Worm (Caenorhabditis elegans) whole organism, L4 larva: ENCODE data around the gene Y66A7A.7.

Experiments
- F44E2.7 ChIP-seq: fragments of 200-800 bp; sonication (Bioruptor generic); IDR thresholded peaks from 2 replicates; pipeline ENCODE4 v2.1.2; 2022; ENCODE audit warnings: missing genetic modification characterization, missing compliant biosample characterization
- F49E8.2 ChIP-seq: sonication (generic microtip); optimal IDR thresholded peaks from 2 replicates; lab custom pipeline; 2016; ENCODE audit warnings: missing compliant biosample characterization, mild to moderate bottlenecking, missing genetic modification characterization, borderline replicate concordance
- T20F7.1 ChIP-seq: fragments of 200-800 bp; sonication (Bioruptor generic); optimal IDR thresholded peaks from 2 replicates; lab custom pipeline; 2018; ENCODE audit warnings: mild to moderate bottlenecking, missing genetic modification characterization, missing compliant biosample characterization
- T26A8.4 ChIP-seq: fragments of 200-800 bp; sonication (Bioruptor generic); IDR thresholded peaks from 2 replicates; pipeline ENCODE4 v1.3.6; 2022; ENCODE audit warnings: missing genetic modification characterization, missing compliant biosample characterization
- Y48G9A.11 ChIP-seq: fragments of 200-800 bp; sonication (Bioruptor generic); IDR thresholded peaks from 2 replicates; pipeline ENCODE4 v1.3.6; 2022; ENCODE audit warnings: missing genetic modification reagents, missing genetic modification characterization, missing compliant biosample characterization
- aha-1 ChIP-seq: fragments of 150-350 bp; peaks from one replicate; lab custom pipeline; 2014; ENCODE audit warnings: missing biosample characterization, missing genetic modification characterization
- ama-1 ChIP-seq: fragments of 150-350 bp; optimal IDR thresholded peaks from 2 replicates; lab custom pipeline; 2014; ENCODE audit warnings: inconsistent platforms, mixed read lengths
- ceh-20 ChIP-seq: fragments of 200-800 bp; sonication (Bioruptor generic); IDR thresholded peaks from 2 replicates; pipeline ENCODE4 v1.3.6; 2022; ENCODE audit warnings: missing genetic modification reagents, missing genetic modification characterization, missing compliant biosample characterization
- ceh-28 ChIP-seq: fragments of 150-350 bp; optimal IDR thresholded peaks from 2 replicates; lab custom pipeline; 2014; ENCODE audit warnings: missing biosample characterization, missing genetic modification reagents, missing genetic modification characterization
- ceh-32 ChIP-seq: sonication (generic microtip); optimal IDR thresholded peaks from 2 replicates; lab custom pipeline; 2016; ENCODE audit warnings: mild to moderate bottlenecking, missing genetic modification characterization, missing compliant biosample characterization; ENCODE audit not compliant: poor library complexity
- ctbp-1 ChIP-seq: fragments of 200-800 bp; sonication (Bioruptor generic); IDR thresholded peaks from 2 replicates; pipeline ENCODE4 v1.3.6; 2022; ENCODE audit warnings: missing genetic modification reagents, missing genetic modification characterization, missing compliant biosample characterization
- daf-16 ChIP-seq, 3 experiments: sonication (generic microtip); optimal IDR thresholded peaks; 2 replicates each; lab custom pipeline; 2016 to 2017; ENCODE audit warnings: missing genetic modification characterization in 3 of 3, missing genetic modification reagents in 3 of 3, mild to moderate bottlenecking in 2 of 3, missing compliant biosample characterization in 2 of 3, missing biosample characterization in 1 of 3, moderate library complexity in 1 of 3
- dmd-6 ChIP-seq: fragments of 200-800 bp; sonication (Bioruptor generic); IDR thresholded peaks from 2 replicates; pipeline ENCODE4 v1.3.6; 2022; ENCODE audit warnings: missing genetic modification reagents, missing genetic modification characterization, missing compliant biosample characterization
- dmd-8 ChIP-seq: fragments of 200-800 bp; sonication (Bioruptor generic); IDR thresholded peaks from 2 replicates; pipeline ENCODE4 v1.3.6; 2022; ENCODE audit warnings: missing genetic modification characterization, missing compliant biosample characterization
- dmd-9 ChIP-seq: fragments of 200-800 bp; sonication (Bioruptor generic); IDR thresholded peaks from 2 replicates; pipeline ENCODE4 v1.3.6; 2022; ENCODE audit warnings: missing genetic modification reagents, missing genetic modification characterization, missing compliant biosample characterization
- dpl-1 ChIP-seq: fragments of 150-350 bp; optimal IDR thresholded peaks from 2 replicates; lab custom pipeline; 2014; ENCODE audit warnings: missing biosample characterization, missing genetic modification reagents, missing genetic modification characterization
- dve-1 ChIP-seq: sonication (generic microtip); optimal IDR thresholded peaks from 2 replicates; lab custom pipeline; 2017; ENCODE audit warnings: antibody characterized with exemption, mild to moderate bottlenecking, missing genetic modification characterization, missing compliant biosample characterization; ENCODE audit not compliant: insufficient read depth
- egl-43 ChIP-seq: fragments of 200-800 bp; sonication (Bioruptor generic); IDR thresholded peaks from 2 replicates; pipeline ENCODE4 v1.3.6; 2022; ENCODE audit warnings: missing genetic modification reagents, missing genetic modification characterization, missing compliant biosample characterization
- hif-1 ChIP-seq, 2 experiments: sonication (generic microtip); optimal IDR thresholded peaks; 2 replicates each; lab custom pipeline; 2016 to 2017; ENCODE audit warnings: missing compliant biosample characterization in 2 of 2, missing genetic modification characterization in 2 of 2, missing genetic modification reagents in 2 of 2, missing genotype in 2 of 2, mild to moderate bottlenecking in 1 of 2
- lim-7 ChIP-seq: fragments of 200-800 bp; sonication (Bioruptor generic); IDR thresholded peaks from 2 replicates; pipeline ENCODE4 v1.3.6; 2022; ENCODE audit warnings: missing genetic modification characterization, missing compliant biosample characterization
- lin-29 ChIP-seq: fragments of 200-800 bp; sonication (Bioruptor generic); IDR thresholded peaks from 2 replicates; pipeline ENCODE4 v1.3.6; 2022; ENCODE audit warnings: missing genetic modification reagents, missing genetic modification characterization, missing compliant biosample characterization
- lin-38 ChIP-seq: fragments of 200-800 bp; sonication (Bioruptor generic); IDR thresholded peaks from 2 replicates; pipeline ENCODE4 v1.3.6; 2022; ENCODE audit warnings: missing genetic modification reagents, missing genetic modification characterization, missing compliant biosample characterization
- lir-3 ChIP-seq: sonication (generic microtip); optimal IDR thresholded peaks from 2 replicates; lab custom pipeline; 2016; ENCODE audit warnings: mild to moderate bottlenecking, missing genetic modification characterization, missing compliant biosample characterization
- lsy-2 ChIP-seq, 2 experiments: fragments of 150-350 bp in 1 of 2; sonication (generic microtip) in 1 of 2; optimal IDR thresholded peaks; 2 replicates each; lab custom pipeline; 2014 to 2017; ENCODE audit warnings: missing biosample characterization in 2 of 2, missing genetic modification characterization in 2 of 2
- mep-1 ChIP-seq: fragments of 150-350 bp; sonication (generic microtip); optimal IDR thresholded peaks from 3 replicates; lab custom pipeline; 2014; ENCODE audit warnings: missing biosample characterization, missing genetic modification characterization
- mes-2 ChIP-seq: sonication (generic microtip); optimal IDR thresholded peaks from 2 replicates; lab custom pipeline; 2016; ENCODE audit warnings: missing genotype, mild to moderate bottlenecking, missing genetic modification characterization, missing compliant biosample characterization; ENCODE audit not compliant: poor library complexity, severe bottlenecking
- nhr-10 ChIP-seq: fragments of 150-350 bp; optimal IDR thresholded peaks from 2 replicates; lab custom pipeline; 2014; ENCODE audit warnings: missing biosample characterization, missing genetic modification characterization
- nhr-102 ChIP-seq: sonication (generic microtip); optimal IDR thresholded peaks from 2 replicates; lab custom pipeline; 2016; ENCODE audit warnings: mild to moderate bottlenecking, missing genetic modification characterization, moderate library complexity, missing compliant biosample characterization
- nhr-76 ChIP-seq: fragments of 150-350 bp; optimal IDR thresholded peaks from 2 replicates; lab custom pipeline; 2014; ENCODE audit warnings: missing biosample characterization, missing genetic modification characterization
- set-16 ChIP-seq: fragments of 200-800 bp; sonication (Bioruptor generic); IDR thresholded peaks from 2 replicates; pipeline ENCODE4 v1.3.6; 2022; ENCODE audit warnings: missing genetic modification reagents, missing genetic modification characterization, missing compliant biosample characterization
- snpc-1.2 ChIP-seq: fragments of 200-800 bp; sonication (Bioruptor generic); IDR thresholded peaks from 2 replicates; pipeline ENCODE4 v1.3.6; 2022; ENCODE audit warnings: missing genetic modification reagents, missing genetic modification characterization, missing compliant biosample characterization
- spr-1 ChIP-seq: sonication (generic microtip); optimal IDR thresholded peaks from 2 replicates; lab custom pipeline; 2016; ENCODE audit warnings: mild to moderate bottlenecking, missing genetic modification characterization, missing compliant biosample characterization
- unc-130 ChIP-seq: sonication (generic microtip); optimal IDR thresholded peaks from 2 replicates; lab custom pipeline; 2016; ENCODE audit warnings: missing genetic modification reagents, missing genetic modification characterization, missing compliant biosample characterization
- zip-11 ChIP-seq: fragments of 200-800 bp; sonication (Bioruptor generic); IDR thresholded peaks from 2 replicates; pipeline ENCODE4 v1.3.6; 2022; ENCODE audit warnings: missing genetic modification characterization, missing compliant biosample characterization
- zip-2 ChIP-seq: fragments of 150-350 bp; optimal IDR thresholded peaks from 2 replicates; lab custom pipeline; 2014; ENCODE audit warnings: missing biosample characterization, missing genetic modification characterization
- ztf-11 ChIP-seq: fragments of 150-350 bp; optimal IDR thresholded peaks from 2 replicates; lab custom pipeline; 2014; ENCODE audit warnings: missing biosample characterization, missing genetic modification characterization

Gene Y66A7A.7

DNA sequence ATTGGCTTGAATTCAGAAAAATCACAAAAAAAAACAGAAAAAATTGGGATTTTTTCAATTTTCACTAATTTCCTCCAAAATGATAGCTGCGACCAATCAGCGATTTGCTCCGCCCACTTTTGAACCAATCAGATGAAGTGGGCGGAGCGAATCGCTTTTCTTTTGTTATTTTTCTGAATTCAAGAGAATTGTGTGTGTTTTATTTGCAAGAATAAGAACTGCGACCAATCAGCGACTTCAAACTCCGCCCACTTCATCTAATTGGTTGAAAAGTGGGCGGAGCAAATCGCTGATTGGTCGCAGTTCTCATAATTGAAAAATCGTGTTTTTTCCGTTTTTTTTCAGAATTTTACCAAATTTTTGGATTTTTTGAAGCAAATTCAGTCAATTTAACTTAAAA, 46.7 kb downstream of the Y66A7A.7 start:
- TF ChIP-seq lin-38 (GFP tag; lab: Robert Waterston, UW) (no peak), hif-1 (tag; optimal IDR thresholded peaks at IDR 0.05; lab: Kevin White, UChicago) (no peak), lin-29 (no peak), zip-2 (no peak)
- TF ChIP-seq, all 104 proteins: peak for 0

ce11 chrIII:11581372-11581771, 47.9 kb downstream of the Y66A7A.7 start, which contains the start of the genes Y66D12A.6 and ceh-92:
TSS of gene Y66D12A.6 (minus strand) at chrIII:11581402.
TSS of gene ceh-92 (plus strand) at chrIII:11581600.
- TF ChIP-seq lim-7 (GFP tag; lab: Robert Waterston, UW) (no peak), dmd-8 (GFP tag; lab: Robert Waterston, UW) (no peak), snpc-1.2 (GFP tag; lab: Robert Waterston, UW) (peak; percentile 49; the same call in 1 of the 2 replicates), F49E8.2 (tag; lab: Kevin White, UChicago) (peak; percentile 10), lin-38 (GFP tag; lab: Robert Waterston, UW) (peak; percentile 57), spr-1 (tag; lab: Kevin White, UChicago) (no peak), lir-3 (tag; lab: Kevin White, UChicago) (no peak), T20F7.1 (GFP tag; lab: Kevin White, UChicago) (no peak), ceh-32 (no peak), mep-1 (tag; lab: Kevin White, UChicago) (no peak), unc-130 (GFP tag; lab: Kevin White, UChicago) (peak; percentile 16)

DNA sequence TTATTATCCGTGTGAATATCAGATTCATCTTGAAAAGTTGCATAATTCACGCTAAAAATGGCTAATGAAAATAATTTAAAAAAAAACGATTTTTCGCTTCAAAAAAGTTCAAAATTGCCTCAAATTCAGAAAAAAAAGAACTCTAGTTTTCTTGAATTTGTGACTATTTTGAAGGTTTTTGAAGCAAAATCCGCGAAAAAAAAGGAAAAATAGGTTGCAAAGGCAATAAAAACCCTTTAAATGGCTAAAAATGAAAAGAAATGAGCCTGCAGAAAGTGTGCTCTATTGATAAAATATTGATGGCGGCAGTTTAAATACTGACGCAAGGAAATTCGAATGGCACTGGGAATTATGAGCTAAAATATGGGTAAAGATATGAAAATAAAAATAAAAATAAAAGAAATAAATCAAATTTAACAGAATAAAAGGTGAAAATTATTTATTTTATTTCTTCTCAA, 48.8 kb downstream of the Y66A7A.7 start, which contains the start of gene Y66D12A.7:
Y66D12A.7 (minus strand) TSS at position 51 of the 458 bp plus-strand sequence.
- TF ChIP-seq dve-1 (tag; lab: Kevin White, UChicago) (no peak), ceh-20 (GFP tag; lab: Robert Waterston, UW) (no peak), dmd-9 (GFP tag; lab: Robert Waterston, UW) (no peak), lsy-2 (tag; optimal IDR thresholded peaks at IDR 0.05; lab: Kevin White, UChicago) (peak in 1 of 2 experiments; percentile 48), dmd-6 (no peak), egl-43 (GFP tag; lab: Robert Waterston, UW) (no peak), dpl-1 (peak; percentile 79), aha-1 (tag; lab: Kevin White, UChicago) (no peak), nhr-10 (tag; lab: Kevin White, UChicago) (no peak), daf-16 (GFP tag; optimal IDR thresholded peaks at IDR 0.05; lab: Kevin White, UChicago) (no peak), daf-16 (tag; optimal IDR thresholded peaks at IDR 0.05; lab: Kevin White, UChicago) (no peak), mes-2 (tag; lab: Kevin White, UChicago) (peak; percentile 50), Y48G9A.11 (GFP tag; lab: Robert Waterston, UW) (no peak), F44E2.7 (no peak), T26A8.4 (no peak), lin-38 (GFP tag; lab: Robert Waterston, UW) (peak; percentile 78), ceh-28 (no peak), nhr-102 (tag; lab: Kevin White, UChicago) (no peak), nhr-76 (no peak)

DNA sequence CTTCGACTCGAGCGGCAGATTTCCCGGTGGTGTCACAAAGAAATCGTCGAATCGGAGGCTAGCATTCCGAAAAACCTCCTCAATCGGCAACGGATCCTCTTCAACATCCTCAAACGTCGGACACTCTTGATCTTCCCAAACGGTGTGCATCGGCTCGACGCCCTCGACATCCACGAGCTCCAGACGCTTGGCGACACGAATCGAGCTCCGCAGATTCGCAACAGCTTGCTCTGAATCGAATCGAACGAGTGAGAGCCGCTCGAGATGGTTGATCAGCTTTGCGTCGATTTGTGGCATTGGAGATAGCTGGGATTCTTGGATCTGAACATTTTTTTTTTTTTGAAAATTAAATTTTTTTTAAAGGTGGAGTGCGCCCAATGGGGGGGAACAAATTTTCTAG, 49.9 kb downstream of the Y66A7A.7 start:
- TF ChIP-seq set-16 (GFP tag; lab: Robert Waterston, UW) (peak; percentile 73), ztf-11 (tag; lab: Kevin White, UChicago) (no peak), zip-11 (GFP tag; lab: Robert Waterston, UW) (no peak), ama-1 (lab: Kevin White, UChicago) (no peak), ctbp-1 (GFP tag; lab: Robert Waterston, UW) (no peak), nhr-76 (no peak), T26A8.4 (no peak), dmd-9 (GFP tag; lab: Robert Waterston, UW) (0 out of 2 replicates have a peak, but pooled peaks have one; percentile 19), egl-43 (GFP tag; lab: Robert Waterston, UW) (peak; percentile 53; the same call in 1 of the 2 replicates)
